Worm (Caenorhabditis elegans): ENCODE measurements around the gene ddo-1.

ddo-1 gene

DNA sequence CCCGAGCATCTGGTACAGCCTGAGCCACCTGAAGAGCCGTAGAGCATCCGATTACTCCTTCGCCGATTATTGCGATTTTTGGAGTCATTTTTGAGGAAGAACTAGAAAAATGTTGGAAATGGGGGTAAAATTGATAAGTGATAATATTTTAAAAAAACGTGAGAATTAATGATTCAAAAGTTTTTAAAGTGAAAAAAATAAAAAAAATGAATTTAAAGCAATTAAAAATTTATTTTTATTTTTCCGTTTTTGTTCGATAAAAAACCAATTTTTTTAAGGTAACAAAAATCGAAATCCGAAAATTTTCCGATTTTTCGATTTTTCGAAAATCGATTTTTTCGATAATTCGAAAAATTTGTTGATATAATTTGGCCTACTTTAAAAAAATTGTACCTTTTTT is at the start of gene ddo-1:
Gene ddo-1, minus strand, starts transcription at position 101 of the 400 bp plus-strand sequence.
- TF ChIP-seq lin-39 (tag; optimal IDR thresholded peaks at IDR 0.05) = no peak
- no peak for TF ChIP-seq pha-4 (tag; optimal IDR thresholded peaks at IDR 0.05)
- no peak for TF ChIP-seq ztf-11 (tag; optimal IDR thresholded peaks at IDR 0.05)
- TF ChIP-seq elt-1 (tag; optimal IDR thresholded peaks at IDR 0.05) = no peak
- no peak for TF ChIP-seq mdl-1 (tag; optimal IDR thresholded peaks at IDR 0.05)
- no peak for TF ChIP-seq jun-1 (tag; optimal IDR thresholded peaks at IDR 0.05)
- no peak for TF ChIP-seq skn-1 (tag; optimal IDR thresholded peaks at IDR 0.05)
- TF ChIP-seq fkh-2 (tag; optimal IDR thresholded peaks at IDR 0.05) = no peak
- TF ChIP-seq unc-39 (tag; optimal IDR thresholded peaks at IDR 0.05) = no peak
- TF ChIP-seq egl-27 (tag; optimal IDR thresholded peaks at IDR 0.05) = no peak
- no peak for TF ChIP-seq snpc-4 (tag; optimal IDR thresholded peaks at IDR 0.05)
- TF ChIP-seq nhr-11 (tag; optimal IDR thresholded peaks at IDR 0.05) = no peak
- TF ChIP-seq ama-1 (optimal IDR thresholded peaks at IDR 0.05) = no peak
- no peak for TF ChIP-seq sea-2 (GFP tag; optimal IDR thresholded peaks at IDR 0.05)
- no peak for TF ChIP-seq unc-62 (GFP tag; optimal IDR thresholded peaks at IDR 0.05)
- no peak for TF ChIP-seq nfya-1 (tag; optimal IDR thresholded peaks at IDR 0.05; ENCODE audit: insufficient read depth)
- no peak for TF ChIP-seq ZK546.5 (tag; optimal IDR thresholded peaks at IDR 0.05)
- TF ChIP-seq nhr-23 (tag; optimal IDR thresholded peaks at IDR 0.05) = no peak
- no peak for TF ChIP-seq aly-2 (tag; optimal IDR thresholded peaks at IDR 0.05)
- TF ChIP-seq ceh-16 (tag; optimal IDR thresholded peaks at IDR 0.05) = no peak

DNA sequence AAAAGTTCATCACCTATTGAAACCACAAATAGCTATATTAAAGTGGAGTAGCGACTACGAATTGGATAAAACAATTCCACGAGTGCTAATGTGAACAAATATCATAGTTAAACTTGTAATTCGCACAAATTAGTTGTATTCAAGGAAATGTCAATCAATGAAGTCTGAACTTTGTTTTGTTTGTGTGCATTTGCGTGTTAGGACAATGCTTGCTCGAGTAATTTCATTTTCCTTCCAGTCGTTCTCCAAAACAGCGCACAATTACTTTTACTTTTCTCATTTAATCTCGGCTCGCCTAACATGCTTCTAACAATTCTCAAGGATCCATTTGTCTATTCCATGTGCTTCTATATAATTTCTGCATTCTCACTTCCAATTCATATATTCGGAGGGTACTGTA is 47.6 kb upstream of the ddo-1 start, which contains the start of gene srh-301:
Gene srh-301, plus strand, starts transcription at position 301 of the 400 bp plus-strand sequence.
- TF ChIP-seq pqm-1 (tag; optimal IDR thresholded peaks at IDR 0.05) (no peak), snpc-4 (tag; optimal IDR thresholded peaks at IDR 0.05) (no peak), pha-4 (tag; optimal IDR thresholded peaks at IDR 0.05) (no peak), ZK546.5 (tag; optimal IDR thresholded peaks at IDR 0.05) (no peak), hmg-11 (tag; optimal IDR thresholded peaks at IDR 0.05) (no peak), tbx-2 (tag; optimal IDR thresholded peaks at IDR 0.05) (no peak), fkh-10 (GFP tag; optimal IDR thresholded peaks at IDR 0.05) (no peak), daf-12 (tag; optimal IDR thresholded peaks at IDR 0.05) (no peak), ceh-82 (tag; optimal IDR thresholded peaks at IDR 0.05) (no peak), nfya-1 (tag; optimal IDR thresholded peaks at IDR 0.05; ENCODE audit: insufficient read depth) (no peak), ama-1 (optimal IDR thresholded peaks at IDR 0.05) (no peak), nhr-25 (tag; optimal IDR thresholded peaks at IDR 0.05) (no peak), lin-39 (tag; optimal IDR thresholded peaks at IDR 0.05) (no peak), egl-27 (tag; optimal IDR thresholded peaks at IDR 0.05) (no peak), unc-39 (tag; optimal IDR thresholded peaks at IDR 0.05) (no peak)

DNA sequence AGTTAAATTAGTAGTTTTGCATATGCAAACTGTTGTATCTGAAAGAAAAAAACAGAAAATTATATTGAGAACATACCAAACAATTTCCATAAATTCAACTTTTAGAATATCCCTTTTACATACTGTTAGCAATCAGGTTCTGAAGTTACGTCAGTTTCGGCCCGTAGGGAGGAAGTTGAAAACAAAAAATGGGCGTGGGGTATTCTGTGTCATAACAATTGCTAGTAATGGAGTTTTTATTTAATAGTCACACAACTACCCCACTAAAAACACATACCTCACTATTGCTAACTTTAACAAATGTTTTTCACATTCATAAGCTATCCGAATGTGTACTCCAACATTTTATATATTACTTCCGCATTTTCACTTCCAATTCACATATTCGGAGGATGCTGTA is 44.8 kb upstream of the ddo-1 start, which contains the start of gene srh-300:
Gene srh-300, plus strand, starts transcription at position 301 of the 400 bp plus-strand sequence.
- TF ChIP-seq elt-1 (tag; optimal IDR thresholded peaks at IDR 0.05) = no peak
- TF ChIP-seq ceh-9 (tag; optimal IDR thresholded peaks at IDR 0.05) = no peak
- TF ChIP-seq jun-1 (tag; optimal IDR thresholded peaks at IDR 0.05) = no peak
- no peak for TF ChIP-seq nhr-237 (tag; optimal IDR thresholded peaks at IDR 0.05)
- TF ChIP-seq ceh-82 (tag; optimal IDR thresholded peaks at IDR 0.05) = no peak

DNA sequence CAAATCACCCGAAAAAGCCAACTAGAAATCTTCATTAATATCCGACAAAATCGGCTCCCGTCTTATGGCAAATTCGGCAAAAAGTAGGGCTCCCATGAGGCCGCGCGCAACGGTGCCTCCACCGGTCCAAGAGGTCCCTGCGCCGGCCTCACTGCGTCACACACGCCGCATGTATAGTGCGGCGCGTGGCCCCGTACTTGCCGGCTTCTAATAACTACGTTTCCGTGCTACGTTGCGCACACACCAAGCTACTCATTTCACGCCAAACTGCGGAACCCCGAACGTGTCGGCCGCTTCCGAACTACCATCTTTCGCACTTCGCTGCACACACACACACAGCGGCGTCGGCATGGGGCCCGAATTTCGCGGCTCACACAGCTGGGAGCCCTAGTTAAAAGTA is 42.7 kb upstream of the ddo-1 start:
- TF ChIP-seq aly-2 (tag; optimal IDR thresholded peaks at IDR 0.05) = no peak
- TF ChIP-seq nhr-28 (tag; optimal IDR thresholded peaks at IDR 0.05) = no peak
- TF ChIP-seq nhr-237 (tag; optimal IDR thresholded peaks at IDR 0.05) = no peak

DNA sequence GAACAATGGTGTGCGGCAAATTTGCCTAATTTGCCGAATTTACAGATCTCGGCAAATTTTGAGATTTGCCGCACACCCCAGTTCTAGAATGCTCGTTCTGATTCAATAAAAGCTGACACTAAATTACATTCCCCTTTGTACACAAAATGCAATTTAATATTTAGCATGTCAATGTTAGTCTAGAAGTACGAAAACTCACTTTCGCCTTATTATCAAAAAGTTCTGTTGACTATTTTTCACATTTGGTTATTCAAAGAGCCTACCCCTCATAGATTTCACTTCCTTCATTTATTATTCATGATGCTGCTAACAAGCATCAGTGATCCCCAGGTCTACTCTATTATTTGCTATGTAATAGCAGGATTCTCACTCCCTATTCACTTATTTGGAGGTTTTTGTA is 41.5 kb upstream of the ddo-1 start, which contains the start of gene srh-298:
Gene srh-298, plus strand, starts transcription at position 301 of the 400 bp plus-strand sequence.
- TF ChIP-seq aly-2 (tag; optimal IDR thresholded peaks at IDR 0.05) = no peak
- no peak for TF ChIP-seq elt-3 (tag; optimal IDR thresholded peaks at IDR 0.05)
- TF ChIP-seq elt-1 (tag; optimal IDR thresholded peaks at IDR 0.05) = no peak
- no peak for TF ChIP-seq sea-2 (GFP tag; optimal IDR thresholded peaks at IDR 0.05)

DNA sequence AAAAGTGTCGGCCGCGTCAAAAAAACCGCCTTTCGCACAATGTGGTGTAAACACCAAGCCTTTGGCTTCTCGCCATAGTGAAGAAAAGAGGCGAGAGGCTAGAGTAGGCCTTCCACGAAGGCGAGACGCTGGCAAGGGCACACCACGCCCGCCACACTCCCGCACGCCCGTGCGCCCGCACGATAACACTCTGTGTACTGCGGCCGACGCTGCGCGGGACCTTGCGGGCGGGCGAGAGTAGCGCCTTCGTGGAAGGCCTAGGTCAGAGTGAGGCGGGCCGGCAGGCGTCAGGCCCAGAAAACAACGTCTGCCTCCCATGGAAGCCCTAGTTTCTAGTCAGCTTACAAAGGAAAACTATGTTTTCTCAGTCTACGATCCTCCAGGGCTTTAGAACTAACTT is 35.1 kb upstream of the ddo-1 start:
- TF ChIP-seq elt-2 (tag; optimal IDR thresholded peaks at IDR 0.05) = no peak
- TF ChIP-seq daf-12 (tag; optimal IDR thresholded peaks at IDR 0.05) = no peak
- no peak for TF ChIP-seq hmg-11 (tag; optimal IDR thresholded peaks at IDR 0.05)
- no peak for TF ChIP-seq snpc-4 (tag; optimal IDR thresholded peaks at IDR 0.05)
- no peak for TF ChIP-seq jun-1 (tag; optimal IDR thresholded peaks at IDR 0.05)
- no peak for TF ChIP-seq nhr-28 (tag; optimal IDR thresholded peaks at IDR 0.05)
- no peak for TF ChIP-seq nhr-237 (tag; optimal IDR thresholded peaks at IDR 0.05)
- no peak for TF ChIP-seq nfya-1 (tag; optimal IDR thresholded peaks at IDR 0.05; ENCODE audit: insufficient read depth)
- TF ChIP-seq lin-39 (tag; optimal IDR thresholded peaks at IDR 0.05) = no peak
- TF ChIP-seq nhr-67 (tag; optimal IDR thresholded peaks at IDR 0.05) = no peak

All from whole organism, L3 larva.